Fruit fly (Drosophila melanogaster): ENCODE measurements around the gene CG17271.

The CG17271 gene

dm6 chr3R:20835531-20835930, 13.9 kb upstream of the CG17271 start:
- TF ChIP-seq Myc (optimal IDR thresholded peaks at IDR 0.05) (no peak), h (optimal IDR thresholded peaks at IDR 0.05) (no peak), ttk (optimal IDR thresholded peaks at IDR 0.05) (no peak), insv (optimal IDR thresholded peaks at IDR 0.05) (no peak), psq (optimal IDR thresholded peaks at IDR 0.05) (no peak)

dm6 chr3R:20834770-20835183, 13.1 kb upstream of the CG17271 start:
- no peak for TF ChIP-seq ttk (optimal IDR thresholded peaks at IDR 0.05)
- TF ChIP-seq insv (optimal IDR thresholded peaks at IDR 0.05) = no peak
- no peak for TF ChIP-seq Sin3A (optimal IDR thresholded peaks at IDR 0.05)
- no peak for TF ChIP-seq psq (optimal IDR thresholded peaks at IDR 0.05)
- TF ChIP-seq Myc (optimal IDR thresholded peaks at IDR 0.05) = no peak
- TF ChIP-seq h (optimal IDR thresholded peaks at IDR 0.05) = no peak

- TF ChIP-seq Myc (optimal IDR thresholded peaks at IDR 0.05) (no peak), Sin3A (optimal IDR thresholded peaks at IDR 0.05) (no peak), ttk (optimal IDR thresholded peaks at IDR 0.05) (no peak), h (optimal IDR thresholded peaks at IDR 0.05) (no peak), insv (optimal IDR thresholded peaks at IDR 0.05) (no peak), psq (optimal IDR thresholded peaks at IDR 0.05) (no peak)
Observed at dm6 chr3R:20833664-20834063, 12.0 kb upstream of the CG17271 start.

DNA sequence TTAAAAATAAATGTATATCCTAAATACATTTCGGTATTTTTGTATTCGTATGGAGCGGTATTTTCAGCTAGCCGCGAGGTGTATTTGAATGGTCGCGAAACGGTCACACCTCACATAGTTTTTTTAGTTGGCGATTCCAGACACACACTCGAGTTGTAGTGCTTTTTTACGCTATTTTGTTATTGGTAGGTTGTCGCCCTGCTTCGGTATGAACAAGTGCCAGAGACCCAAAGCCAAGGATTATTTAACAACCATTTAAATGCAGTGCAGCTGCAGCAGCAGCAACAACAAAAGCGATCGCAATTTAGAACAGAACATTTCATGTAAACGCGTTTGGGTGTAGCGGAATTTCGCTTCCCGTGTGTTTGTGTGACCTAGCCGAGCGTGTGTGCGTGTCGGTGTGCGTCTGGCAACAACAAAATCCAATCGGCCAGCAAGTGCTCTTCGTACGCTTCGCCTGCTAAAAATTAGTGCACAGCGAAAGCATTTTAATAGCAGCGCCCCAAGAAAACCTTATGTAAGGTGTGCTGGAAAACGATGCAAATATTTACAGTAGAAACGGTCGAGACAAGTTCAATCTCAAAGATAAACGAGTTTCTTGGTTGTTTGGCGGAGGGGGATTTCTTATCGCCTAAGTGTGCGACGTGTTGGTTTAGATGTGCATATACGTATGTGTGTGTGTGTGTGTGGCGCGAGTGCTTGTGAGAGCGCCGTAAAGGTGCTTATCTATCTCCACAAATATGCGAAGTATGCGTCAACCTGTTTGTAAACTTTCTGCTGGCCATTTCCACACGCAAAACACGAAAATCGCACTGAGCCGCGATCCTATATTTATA, 11.3 kb upstream of the CG17271 start, which contains the start of gene Synd:
Gene Synd, plus strand, starts transcription at position 111 of the 836 bp plus-strand sequence.
- TF ChIP-seq h (optimal IDR thresholded peaks at IDR 0.05) (no peak), Myc (optimal IDR thresholded peaks at IDR 0.05) (no peak), Sin3A (optimal IDR thresholded peaks at IDR 0.05) (no peak), psq (optimal IDR thresholded peaks at IDR 0.05) (no peak), insv (optimal IDR thresholded peaks at IDR 0.05) (no peak)

DNA sequence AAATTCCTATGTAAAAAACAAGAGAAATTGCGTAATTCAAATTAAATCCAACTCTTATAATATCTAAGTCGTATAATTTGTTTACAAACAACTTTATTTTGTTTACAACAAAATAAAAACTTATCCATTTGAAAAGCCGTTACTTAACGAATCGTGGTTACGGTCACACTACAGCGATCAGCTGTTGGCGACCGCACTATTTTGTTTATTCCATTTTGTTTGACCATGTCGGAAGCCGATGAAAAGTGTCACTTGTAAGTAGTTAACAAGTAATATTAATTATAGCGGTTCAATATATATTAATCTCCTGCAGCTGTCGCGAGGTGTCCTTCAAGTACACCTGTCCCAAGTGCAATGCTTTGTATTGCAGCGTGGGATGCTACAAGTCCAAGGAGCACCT, 9.3 kb upstream of the CG17271 start, which contains the start of gene CG31223:
Gene CG31223, plus strand, starts transcription at position 165 of the 400 bp plus-strand sequence.
- no peak for TF ChIP-seq psq (optimal IDR thresholded peaks at IDR 0.05)
- TF ChIP-seq ttk (optimal IDR thresholded peaks at IDR 0.05) = no peak
- TF ChIP-seq Myc (optimal IDR thresholded peaks at IDR 0.05) = no peak
- TF ChIP-seq insv (optimal IDR thresholded peaks at IDR 0.05) = no peak
- no peak for TF ChIP-seq Sin3A (optimal IDR thresholded peaks at IDR 0.05)
- TF ChIP-seq h (optimal IDR thresholded peaks at IDR 0.05) = no peak

DNA sequence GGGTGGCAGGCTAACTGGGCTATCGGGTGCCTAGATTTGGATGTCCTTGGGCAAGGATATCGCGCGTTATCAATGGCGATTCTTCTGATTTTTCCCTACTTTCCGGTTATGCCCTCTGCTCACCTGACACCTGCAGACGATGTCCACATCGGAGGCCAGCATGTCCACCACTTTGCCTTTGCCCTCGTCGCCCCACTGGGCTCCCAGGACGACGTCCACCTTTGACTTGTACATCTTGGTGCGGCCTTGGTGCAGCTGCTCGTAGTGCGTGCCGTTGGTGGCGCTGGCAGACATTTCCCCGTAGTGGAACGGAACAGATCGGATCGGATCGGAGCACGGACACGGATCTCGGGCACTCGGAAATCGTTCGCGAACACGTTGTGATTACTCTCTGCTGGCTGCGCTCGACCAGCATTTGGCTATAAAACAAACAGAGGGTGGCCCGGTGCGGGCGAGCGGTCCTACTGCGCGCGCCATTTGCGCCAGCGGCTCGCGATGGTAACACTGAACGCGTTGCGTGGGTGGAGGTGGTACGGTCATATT, 8.6 kb upstream of the CG17271 start, which contains the start of gene Adss:
Gene Adss, minus strand, starts transcription at position 428 of the 543 bp plus-strand sequence.
- no peak for TF ChIP-seq ttk (optimal IDR thresholded peaks at IDR 0.05)
- TF ChIP-seq insv (optimal IDR thresholded peaks at IDR 0.05) = no peak

DNA sequence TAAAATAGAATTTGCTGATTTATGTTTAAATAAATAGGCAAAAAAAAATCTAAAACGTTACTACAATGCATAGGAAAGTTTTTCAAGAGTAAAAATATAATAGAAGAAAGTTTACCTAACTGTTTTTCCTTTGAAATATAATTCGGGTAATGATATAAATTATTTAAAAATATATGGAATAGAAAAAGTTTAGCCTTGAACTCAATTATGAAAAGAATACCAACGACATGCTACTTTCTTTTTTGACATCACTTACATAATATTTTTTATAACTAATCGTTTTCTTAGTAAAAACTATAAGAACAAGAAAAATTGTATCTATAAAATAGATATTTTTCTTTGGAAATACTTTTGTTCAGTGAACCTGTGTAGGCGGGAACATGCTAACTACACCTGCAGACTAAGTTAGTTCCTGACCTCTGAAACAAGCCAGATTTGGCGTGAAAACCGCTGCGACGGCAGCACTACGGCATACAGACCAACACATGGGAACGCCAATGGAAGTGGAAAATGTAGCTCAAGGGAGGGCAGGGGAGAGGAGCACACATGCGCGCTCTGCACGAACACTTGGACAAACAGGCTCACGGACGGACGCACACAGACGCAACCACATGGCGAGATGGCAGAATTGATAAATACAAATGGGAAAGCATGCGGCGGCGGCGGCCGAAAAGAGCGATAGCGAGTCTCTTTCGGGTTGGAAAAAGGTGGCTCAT, 7.9 kb upstream of the CG17271 start:
- TF ChIP-seq ttk (optimal IDR thresholded peaks at IDR 0.05) (no peak), h (optimal IDR thresholded peaks at IDR 0.05) (no peak), insv (optimal IDR thresholded peaks at IDR 0.05) (no peak), psq (optimal IDR thresholded peaks at IDR 0.05) (no peak), Myc (optimal IDR thresholded peaks at IDR 0.05) (no peak), Sin3A (optimal IDR thresholded peaks at IDR 0.05) (no peak)

- TF ChIP-seq h (optimal IDR thresholded peaks at IDR 0.05) (no peak), insv (optimal IDR thresholded peaks at IDR 0.05) (no peak), Myc (optimal IDR thresholded peaks at IDR 0.05) (no peak), ttk (optimal IDR thresholded peaks at IDR 0.05) (no peak), psq (optimal IDR thresholded peaks at IDR 0.05) (no peak), Sin3A (optimal IDR thresholded peaks at IDR 0.05) (no peak)
Observed at dm6 chr3R:20828520-20829415, 7.1 kb upstream of the CG17271 start.

DNA sequence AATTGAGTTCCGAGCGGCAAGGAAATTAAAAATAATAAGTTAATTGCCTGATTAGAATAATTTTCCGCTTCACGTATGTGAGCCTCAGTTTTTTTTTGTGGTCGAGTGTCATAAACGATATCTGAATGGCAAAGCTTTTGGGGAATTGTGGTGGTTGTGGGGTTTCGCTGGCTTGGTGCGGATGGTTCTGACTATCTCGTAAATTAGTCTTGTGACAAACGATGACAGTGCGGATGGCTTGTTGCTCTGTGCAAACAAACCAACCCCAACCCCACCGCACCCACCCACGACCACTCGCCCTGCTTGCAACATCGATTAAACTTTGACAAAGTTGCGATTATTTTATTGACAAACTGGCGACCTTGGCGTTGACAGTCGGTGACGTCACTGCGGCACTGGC, 5.3 kb upstream of the CG17271 start:
- TF ChIP-seq insv (optimal IDR thresholded peaks at IDR 0.05) = no peak
- no peak for TF ChIP-seq psq (optimal IDR thresholded peaks at IDR 0.05)

dm6 chr3R:20823704-20824454, 2.2 kb upstream of the CG17271 start, which contains the start of gene CG17272:
Gene CG17272, minus strand, starts transcription at chr3R:20824239.
- no peak for TF ChIP-seq Sin3A (optimal IDR thresholded peaks at IDR 0.05)
- TF ChIP-seq insv (optimal IDR thresholded peaks at IDR 0.05) = no peak
- no peak for TF ChIP-seq Myc (optimal IDR thresholded peaks at IDR 0.05)
- no peak for TF ChIP-seq psq (optimal IDR thresholded peaks at IDR 0.05)
- no peak for TF ChIP-seq h (optimal IDR thresholded peaks at IDR 0.05)
- no peak for TF ChIP-seq ttk (optimal IDR thresholded peaks at IDR 0.05)

DNA sequence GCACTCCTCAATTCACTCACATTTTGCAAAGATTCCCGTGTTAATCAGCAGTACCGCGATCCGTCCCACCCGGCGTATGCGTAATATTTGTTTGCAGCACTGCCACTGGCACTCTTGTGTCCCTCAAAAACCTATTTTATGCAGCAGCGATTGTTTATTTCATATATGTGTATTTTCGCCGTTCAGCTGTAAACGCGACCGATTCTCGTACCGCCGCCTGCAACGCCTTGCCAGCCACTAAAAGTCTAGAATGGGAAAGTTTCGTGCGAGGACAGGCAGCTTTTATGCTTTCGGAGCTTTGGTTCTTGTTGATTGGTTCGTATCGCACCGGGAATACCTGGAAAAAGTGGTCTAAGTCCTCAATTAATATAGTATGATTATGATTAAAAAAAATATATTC, 3.0 kb downstream of the CG17271 start, which contains the start of gene CG17270:
Gene CG17270, minus strand, starts transcription at position 241 of the 400 bp plus-strand sequence.
- no peak for TF ChIP-seq psq (optimal IDR thresholded peaks at IDR 0.05)
- no peak for TF ChIP-seq ttk (optimal IDR thresholded peaks at IDR 0.05)
- no peak for TF ChIP-seq h (optimal IDR thresholded peaks at IDR 0.05)
- TF ChIP-seq Sin3A (optimal IDR thresholded peaks at IDR 0.05) = no peak
- TF ChIP-seq Myc (optimal IDR thresholded peaks at IDR 0.05) = no peak
- TF ChIP-seq insv (optimal IDR thresholded peaks at IDR 0.05) = no peak
